Worm (Caenorhabditis elegans) whole organism, L2 larva: Measurements from ENCODE around the gene F13H10.3.

ENCODE experiments used
- elt-1 ChIP-seq: fragments of 150-350 bp; optimal IDR thresholded peaks from 2 replicates; lab custom pipeline; 2014; ENCODE audit warnings: missing biosample characterization, missing genetic modification characterization
- sma-3 ChIP-seq: sonication (generic microtip); optimal IDR thresholded peaks from 2 replicates; lab custom pipeline; 2016; ENCODE audit warnings: missing genetic modification reagents, missing genetic modification characterization, missing compliant biosample characterization
- ztf-11 ChIP-seq: sonication (generic microtip); optimal IDR thresholded peaks from 2 replicates; lab custom pipeline; 2017; ENCODE audit warnings: missing biosample characterization, missing genetic modification characterization

ce11 chrIV:11044377-11044776 is 28.6 kb upstream of the F13H10.3 start:
- TF ChIP-seq elt-1 (tag; lab: Kevin White, UChicago): no peak
- TF ChIP-seq sma-3 (GFP tag; lab: Kevin White, UChicago): no peak
- TF ChIP-seq ztf-11: no peak
